Fruit fly (Drosophila melanogaster): Measurements from ENCODE around the gene Cpr67B.

Cpr67B gene

dm6 chr3L:9373374-9374004, 31.1 kb upstream of the Cpr67B start (continued):
- TF ChIP-seq CG8089 (GFP tag; optimal IDR thresholded peaks at IDR 0.05): no peak
- TF ChIP-seq Stat92E (GFP tag; optimal IDR thresholded peaks at IDR 0.05): peak in 1 of 3 experiments; percentile 36
- TF ChIP-seq z (GFP tag; IDR thresholded peaks at IDR 0.05): 0 out of 3 replicates have a peak, but pooled peaks have one; percentile 7
- TF ChIP-seq CG6683 (GFP tag; optimal IDR thresholded peaks at IDR 0.05): peak; percentile 36
- peak; percentile 77 for TF ChIP-seq CG13424 (tag; optimal IDR thresholded peaks at IDR 0.05)
- TF ChIP-seq CG9797 (GFP tag; optimal IDR thresholded peaks at IDR 0.05): no peak
- 0 out of 3 replicates have a peak, but pooled peaks have one; percentile 66 for TF ChIP-seq CG11456 (GFP tag; IDR thresholded peaks at IDR 0.05)
- no peak for TF ChIP-seq kay (GFP tag; optimal IDR thresholded peaks at IDR 0.05)
- peak; percentile 73 for TF ChIP-seq ken (GFP tag; IDR thresholded peaks at IDR 0.05)
- TF ChIP-seq bcd (GFP tag; optimal IDR thresholded peaks at IDR 0.05): peak; percentile 59
- peak; percentile 61 for TF ChIP-seq CG9932 (GFP tag; IDR thresholded peaks at IDR 0.05)
- no peak for TF ChIP-seq amos (GFP tag; IDR thresholded peaks at IDR 0.05; ENCODE audit: partially characterized antibody)
- peak; percentile 56; the same call in 1 of the 3 replicates for TF ChIP-seq Optix (GFP tag; IDR thresholded peaks at IDR 0.05)
- TF ChIP-seq pan (optimal IDR thresholded peaks at IDR 0.05): no peak
- TF ChIP-seq pan (GFP tag; optimal IDR thresholded peaks at IDR 0.05 in 1 of 2, IDR thresholded peaks at IDR 0.05 in 1 of 2): peak in 1 of 2 experiments; percentile 50
- peak; percentile 49 for TF ChIP-seq CG10366 (GFP tag; IDR thresholded peaks at IDR 0.05)
- TF ChIP-seq CG3407 (GFP tag; optimal IDR thresholded peaks at IDR 0.05): peak; percentile 54
- TF ChIP-seq Sox102F (GFP tag; optimal IDR thresholded peaks at IDR 0.05): peak; percentile 76
- 0 out of 2 replicates have a peak, but pooled peaks have one; percentile 7 for TF ChIP-seq Rx (GFP tag; IDR thresholded peaks at IDR 0.05)
- TF ChIP-seq CG7357 (GFP tag; IDR thresholded peaks at IDR 0.05): no peak
- TF ChIP-seq Asciz (GFP tag; optimal IDR thresholded peaks at IDR 0.05): peak; percentile 62
- TF ChIP-seq Opbp (GFP tag; IDR thresholded peaks at IDR 0.05; ENCODE audit: partially characterized antibody): peak; percentile 45; the same call in 1 of the 3 replicates
- TF ChIP-seq CG11695 (GFP tag; IDR thresholded peaks at IDR 0.05): peak; percentile 89
- TF ChIP-seq tin (GFP tag; optimal IDR thresholded peaks at IDR 0.05): peak; percentile 43
- TF ChIP-seq D (optimal IDR thresholded peaks at IDR 0.05): no peak
- TF ChIP-seq D (GFP tag; optimal IDR thresholded peaks at IDR 0.05): peak; percentile 66
- TF ChIP-seq CG3163 (GFP tag; optimal IDR thresholded peaks at IDR 0.05): no peak
- TF ChIP-seq Dip2 (GFP tag; IDR thresholded peaks at IDR 0.05): no peak
- TF ChIP-seq kah (GFP tag; optimal IDR thresholded peaks at IDR 0.05): no peak
- TF ChIP-seq tll (GFP tag; optimal IDR thresholded peaks at IDR 0.05): no peak
- TF ChIP-seq CG3281 (GFP tag; optimal IDR thresholded peaks at IDR 0.05): peak; percentile 77
- peak; percentile 37 for TF ChIP-seq Hr3 (GFP tag; optimal IDR thresholded peaks at IDR 0.05)
- 0 out of 2 replicates have a peak, but pooled peaks have one; percentile 32 for TF ChIP-seq CG1024 (GFP tag; IDR thresholded peaks at IDR 0.05)
- peak; percentile 84 for TF ChIP-seq CG32532 (GFP tag; IDR thresholded peaks at IDR 0.05)
- peak; percentile 74 for TF ChIP-seq CG11504 (tag; optimal IDR thresholded peaks at IDR 0.05)
- TF ChIP-seq fd96Cb (tag; optimal IDR thresholded peaks at IDR 0.05): peak; percentile 61
- TF ChIP-seq CG2875 (GFP tag; optimal IDR thresholded peaks at IDR 0.05): peak; percentile 64
- TF ChIP-seq Dfd (GFP tag; optimal IDR thresholded peaks at IDR 0.05): no peak
- no peak for TF ChIP-seq Adf1 (GFP tag; IDR thresholded peaks at IDR 0.05)
- no peak for TF ChIP-seq Atf-2 (GFP tag; optimal IDR thresholded peaks at IDR 0.05)
- no peak for TF ChIP-seq CG17912 (GFP tag; optimal IDR thresholded peaks at IDR 0.05)
- no peak; the same call in 1 of the 2 replicates for TF ChIP-seq dati (GFP tag; IDR thresholded peaks at IDR 0.05)
- TF ChIP-seq corto (GFP tag; optimal IDR thresholded peaks at IDR 0.05): peak; percentile 5
- TF ChIP-seq br (optimal IDR thresholded peaks at IDR 0.05): no peak
- peak; percentile 78 for TF ChIP-seq dmrt99B (tag; optimal IDR thresholded peaks at IDR 0.05)
- no peak for TF ChIP-seq knrl (GFP tag; IDR thresholded peaks at IDR 0.05; ENCODE audit: partially characterized antibody)
- TF ChIP-seq CG33213 (GFP tag; optimal IDR thresholded peaks at IDR 0.05): no peak
- 0 out of 2 replicates have a peak, but pooled peaks have one; percentile 29 for TF ChIP-seq toy (GFP tag; IDR thresholded peaks at IDR 0.05)
- TF ChIP-seq CG4820 (GFP tag; optimal IDR thresholded peaks at IDR 0.05): peak; percentile 59
- TF ChIP-seq Taf1 (GFP tag; IDR thresholded peaks at IDR 0.05): peak; percentile 56; the same call in 1 of the 2 replicates
